Worm (Caenorhabditis elegans) whole organism, L1 larva: ENCODE data around the gene nspc-20.
A peak's percentile ranks its signal among the peaks of the same experiment; 100 is the strongest.

Source experiments
- F16B12.6 ChIP-seq: fragments of 150-350 bp; optimal IDR thresholded peaks from 2 replicates; lab custom pipeline; 2014; ENCODE audit warnings: missing biosample characterization, missing genetic modification characterization
- blmp-1 ChIP-seq: fragments of 150-350 bp; optimal IDR thresholded peaks from 2 replicates; lab custom pipeline; 2014; ENCODE audit warnings: missing biosample characterization, missing genetic modification characterization
- ceh-82 ChIP-seq, 3 experiments: fragments of 150-350 bp in 1 of 3; sonication (generic microtip) in 2 of 3; optimal IDR thresholded peaks; 2 replicates each; lab custom pipeline; 2014 to 2017; ENCODE audit warnings: missing biosample characterization in 3 of 3, missing genetic modification characterization in 3 of 3
- ces-1 ChIP-seq: fragments of 150-350 bp; optimal IDR thresholded peaks from 2 replicates; lab custom pipeline; 2014; ENCODE audit warnings: missing biosample characterization, missing genetic modification reagents, missing genetic modification characterization
- dpl-1 ChIP-seq, 3 experiments: fragments of 150-350 bp in 2 of 3; sonication (generic microtip) in 1 of 3; optimal IDR thresholded peaks; 2 replicates each; lab custom pipeline; 2014 to 2017; ENCODE audit warnings: missing biosample characterization in 3 of 3, missing genetic modification characterization in 3 of 3, missing genetic modification reagents in 3 of 3
- efl-1 ChIP-seq, 4 experiments: fragments of 150-350 bp; optimal IDR thresholded peaks in 3 of 4; peaks in 1 of 4; 1 replicate in 1 of 4; 2 replicates in 3 of 4; lab custom pipeline; 2014; ENCODE audit warnings: missing biosample characterization in 2 of 4, missing genetic modification characterization in 2 of 4, missing genetic modification reagents in 2 of 4
- egl-13 ChIP-seq: sonication (generic microtip); optimal IDR thresholded peaks from 2 replicates; lab custom pipeline; 2016; ENCODE audit warnings: missing genotype, missing genetic modification reagents, missing genetic modification characterization, missing compliant biosample characterization
- egl-27 ChIP-seq, 2 experiments: fragments of 150-350 bp in 1 of 2; sonication (generic microtip); optimal IDR thresholded peaks; 3 replicates each; lab custom pipeline; 2017 to 2018; ENCODE audit warnings: missing biosample characterization in 2 of 2, missing genetic modification characterization in 2 of 2, missing genetic modification reagents in 2 of 2
- elt-3 ChIP-seq, 6 experiments: fragments of 150-350 bp in 1 of 6; sonication (generic microtip); optimal IDR thresholded peaks; 2 replicates each; lab custom pipeline; 2017 to 2018; ENCODE audit warnings: missing biosample characterization in 6 of 6, missing genetic modification characterization in 6 of 6, inconsistent platforms in 1 of 6
- fkh-10 ChIP-seq: sonication (generic microtip); optimal IDR thresholded peaks from 2 replicates; lab custom pipeline; 2017; ENCODE audit warnings: missing biosample characterization, missing genetic modification reagents, missing genetic modification characterization
- fkh-8 ChIP-seq: sonication (generic microtip); optimal IDR thresholded peaks from 2 replicates; lab custom pipeline; 2016; ENCODE audit warnings: mild to moderate bottlenecking, missing genetic modification characterization, missing compliant biosample characterization
- fos-1 ChIP-seq: fragments of 150-350 bp; optimal IDR thresholded peaks from 2 replicates; lab custom pipeline; 2014; ENCODE audit warnings: missing biosample characterization, missing genetic modification characterization
- grh-1 ChIP-seq: fragments of 200-800 bp; sonication (Bioruptor generic); IDR thresholded peaks from 2 replicates; pipeline ENCODE4 v1.3.6; 2022; ENCODE audit warnings: missing genetic modification reagents, missing genetic modification characterization, missing compliant biosample characterization
- hlh-17 ChIP-seq: fragments of 200-800 bp; sonication (Bioruptor generic); optimal IDR thresholded peaks from 2 replicates; lab custom pipeline; 2018; ENCODE audit warnings: missing genetic modification characterization, mild to moderate bottlenecking, missing compliant biosample characterization, moderate library complexity, borderline replicate concordance
- isw-1 ChIP-seq: fragments of 200-800 bp; sonication (Bioruptor generic); IDR thresholded peaks from 2 replicates; pipeline ENCODE4 v1.3.6; 2022; ENCODE audit warnings: missing genetic modification characterization, missing compliant biosample characterization
- lin-13 ChIP-seq: fragments of 150-350 bp; optimal IDR thresholded peaks from 2 replicates; lab custom pipeline; 2014; ENCODE audit warnings: missing biosample characterization, missing genetic modification reagents, missing genetic modification characterization
- lin-14 ChIP-seq: fragments of 200-800 bp; sonication (Bioruptor generic); optimal IDR thresholded peaks from 2 replicates; lab custom pipeline; 2018; ENCODE audit warnings: mild to moderate bottlenecking, missing genetic modification characterization, moderate library complexity, missing compliant biosample characterization
- lin-35 ChIP-seq, 2 experiments: fragments of 150-350 bp; optimal IDR thresholded peaks; 2 replicates each; lab custom pipeline; 2014; ENCODE audit warnings: missing biosample characterization in 2 of 2, missing genetic modification characterization in 2 of 2, missing genetic modification reagents in 2 of 2
- lin-39 ChIP-seq: fragments of 150-350 bp; optimal IDR thresholded peaks from 2 replicates; lab custom pipeline; 2014; ENCODE audit warnings: missing biosample characterization, missing genetic modification reagents, missing genetic modification characterization
- lir-3 ChIP-seq: sonication (generic microtip); optimal IDR thresholded peaks from 2 replicates; lab custom pipeline; 2016; ENCODE audit warnings: mild to moderate bottlenecking, missing genetic modification characterization, moderate library complexity, missing compliant biosample characterization; ENCODE audit not compliant: poor library complexity
- lsy-2 ChIP-seq, 2 experiments: fragments of 150-350 bp; optimal IDR thresholded peaks; 2 replicates each; lab custom pipeline; 2014; ENCODE audit warnings: missing biosample characterization in 2 of 2, missing genetic modification characterization in 2 of 2
- mdl-1 ChIP-seq, 2 experiments: fragments of 150-350 bp; optimal IDR thresholded peaks; 2 replicates each; lab custom pipeline; 2014 to 2017; ENCODE audit warnings: missing biosample characterization in 2 of 2, missing genetic modification characterization in 2 of 2, inconsistent platforms in 1 of 2
- mef-2 ChIP-seq: fragments of 150-350 bp; optimal IDR thresholded peaks from 2 replicates; lab custom pipeline; 2014; ENCODE audit warnings: missing biosample characterization, missing genetic modification characterization
- nhr-11 ChIP-seq: fragments of 150-350 bp; optimal IDR thresholded peaks from 2 replicates; lab custom pipeline; 2014; ENCODE audit warnings: missing biosample characterization, missing genetic modification characterization
- nhr-19 ChIP-seq: fragments of 200-800 bp; sonication (Bioruptor generic); conservative IDR thresholded peaks from 2 replicates; pipeline ENCODE4 v1.3.6; 2022; ENCODE audit warnings: missing genetic modification characterization, missing compliant biosample characterization
- nhr-20 ChIP-seq: sonication (generic microtip); optimal IDR thresholded peaks from 2 replicates; lab custom pipeline; 2016; ENCODE audit warnings: mild to moderate bottlenecking, missing genetic modification characterization, missing compliant biosample characterization
- nhr-28 ChIP-seq: fragments of 150-350 bp; optimal IDR thresholded peaks from 2 replicates; lab custom pipeline; 2014; ENCODE audit warnings: missing biosample characterization, missing genetic modification characterization
- nhr-71 ChIP-seq: sonication (generic microtip); optimal IDR thresholded peaks from 2 replicates; lab custom pipeline; 2016; ENCODE audit warnings: mild to moderate bottlenecking, missing genetic modification characterization, moderate library complexity, missing compliant biosample characterization
- nhr-77 ChIP-seq: fragments of 150-350 bp; optimal IDR thresholded peaks from 2 replicates; lab custom pipeline; 2014; ENCODE audit warnings: missing biosample characterization, missing genetic modification characterization
- nhr-85 ChIP-seq: sonication (generic microtip); peaks from one replicate; lab custom pipeline; 2016; ENCODE audit warnings: missing genetic modification characterization, inconsistent platforms, missing compliant biosample characterization
- pax-3 ChIP-seq: fragments of 200-800 bp; sonication (Bioruptor generic); optimal IDR thresholded peaks from 2 replicates; lab custom pipeline; 2018; ENCODE audit warnings: mild to moderate bottlenecking, missing genetic modification characterization, moderate library complexity, missing compliant biosample characterization
- rnt-1 ChIP-seq: sonication (generic microtip); optimal IDR thresholded peaks from 2 replicates; lab custom pipeline; 2016; ENCODE audit warnings: mild to moderate bottlenecking, missing genetic modification characterization, moderate library complexity, missing compliant biosample characterization
- snu-23 ChIP-seq: sonication (generic microtip); optimal IDR thresholded peaks from 2 replicates; lab custom pipeline; 2016; ENCODE audit warnings: missing genetic modification characterization, missing compliant biosample characterization
- sox-4 ChIP-seq: sonication (generic microtip); optimal IDR thresholded peaks from 2 replicates; lab custom pipeline; 2016; ENCODE audit warnings: missing genetic modification characterization, missing compliant biosample characterization
- swsn-7 ChIP-seq: sonication (generic microtip); optimal IDR thresholded peaks from 2 replicates; lab custom pipeline; 2016; ENCODE audit warnings: missing genetic modification characterization, missing compliant biosample characterization
- tlp-1 ChIP-seq: fragments of 150-350 bp; optimal IDR thresholded peaks from 2 replicates; lab custom pipeline; 2014; ENCODE audit warnings: missing biosample characterization, missing genetic modification characterization
- unc-62 ChIP-seq: fragments of 150-350 bp; optimal IDR thresholded peaks from 2 replicates; lab custom pipeline; 2014; ENCODE audit warnings: missing biosample characterization, missing genetic modification reagents, missing genetic modification characterization
- unc-86 ChIP-seq: sonication (generic microtip); optimal IDR thresholded peaks from 2 replicates; lab custom pipeline; 2016; ENCODE audit warnings: missing genetic modification characterization, missing compliant biosample characterization
- vab-15 ChIP-seq: sonication (generic microtip); optimal IDR thresholded peaks from 2 replicates; lab custom pipeline; 2017; ENCODE audit warnings: missing genotype, mild to moderate bottlenecking, missing genetic modification characterization, missing compliant biosample characterization
- zag-1 ChIP-seq: fragments of 150-350 bp; optimal IDR thresholded peaks from 2 replicates; lab custom pipeline; 2014; ENCODE audit warnings: missing biosample characterization, missing genetic modification characterization
- ztf-11 ChIP-seq, 2 experiments: sonication (generic microtip); optimal IDR thresholded peaks; 2 replicates each; lab custom pipeline; 2016 to 2017; ENCODE audit warnings: missing genetic modification characterization in 2 of 2, missing biosample characterization in 1 of 2, missing compliant biosample characterization in 1 of 2

nspc-20 gene

DNA sequence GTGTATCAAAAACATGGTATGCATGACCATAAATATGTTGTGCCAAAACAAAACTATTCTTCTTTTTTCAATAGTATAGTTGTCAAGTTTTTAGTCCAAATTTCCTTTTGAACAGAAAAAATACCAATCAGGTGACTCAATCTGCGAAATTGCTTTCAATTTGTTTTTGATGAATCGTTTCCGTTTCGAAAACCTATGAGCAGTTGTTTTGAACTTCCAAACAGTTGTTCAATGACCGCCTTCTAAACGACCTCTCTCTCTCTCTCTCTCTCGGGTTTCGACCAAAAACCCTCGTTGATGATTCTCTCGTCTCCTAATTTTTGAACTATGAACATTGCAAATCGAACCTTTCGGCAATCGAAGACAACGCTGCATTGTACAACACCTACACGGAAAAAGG lies 36.0 kb upstream of the nspc-20 start:
- TF ChIP-seq nhr-19, result peak; percentile 62
- peak; percentile 38 for TF ChIP-seq nhr-20 (tag; lab: Kevin White, UChicago)
- no peak for TF ChIP-seq F16B12.6 (tag; lab: Kevin White, UChicago)
- TF ChIP-seq ztf-11 (tag; optimal IDR thresholded peaks at IDR 0.05; lab: Kevin White, UChicago), result no peak
- peak; percentile 41 for TF ChIP-seq snu-23 (GFP tag; lab: Kevin White, UChicago)
- peak; percentile 68 for TF ChIP-seq nhr-85
- TF ChIP-seq nhr-71, result peak; percentile 77
- TF ChIP-seq lin-39 (tag; lab: Kevin White, UChicago), result peak; percentile 66
- peak; percentile 76 for TF ChIP-seq rnt-1
- peak; percentile 71 for TF ChIP-seq lin-14 (GFP tag; lab: Kevin White, UChicago)

DNA sequence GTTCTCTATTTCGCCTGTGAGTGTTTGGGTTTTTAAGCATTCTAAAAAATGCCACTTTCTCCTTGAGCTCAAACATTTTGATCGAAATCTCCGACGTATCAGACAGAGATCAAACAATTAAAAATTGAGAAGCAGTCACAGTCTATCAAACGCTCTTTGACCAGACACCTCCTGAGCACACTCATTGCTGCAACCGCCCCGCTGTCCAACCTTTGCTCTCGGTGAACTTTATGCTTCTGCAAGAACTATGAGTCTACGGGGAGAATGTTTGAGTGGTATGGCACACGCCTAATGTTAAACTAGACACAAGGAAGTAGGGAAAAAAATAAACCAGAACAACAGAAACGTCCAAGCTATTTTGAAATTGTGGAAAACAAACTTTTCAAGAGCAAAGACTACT lies 35.2 kb upstream of the nspc-20 start:
- TF ChIP-seq nhr-71 (peak; percentile 38), nhr-19 (0 out of 2 replicates have a peak, but pooled peaks have one; percentile 15), vab-15 (tag; lab: Kevin White, UChicago) (no peak), efl-1 (optimal IDR thresholded peaks at IDR 0.05; lab: Kevin White, UChicago) (no peak), efl-1 (GFP tag; optimal IDR thresholded peaks at IDR 0.05 in 1 of 2; lab: Kevin White, UChicago) (peak in 1 of 2 experiments; percentile 74), zag-1 (tag; lab: Kevin White, UChicago) (no peak), nhr-20 (tag; lab: Kevin White, UChicago) (no peak), fos-1 (tag; lab: Kevin White, UChicago) (no peak), lir-3 (tag; lab: Kevin White, UChicago) (no peak), snu-23 (GFP tag; lab: Kevin White, UChicago) (no peak), fkh-8 (tag; lab: Kevin White, UChicago) (peak; percentile 26), ztf-11 (tag; optimal IDR thresholded peaks at IDR 0.05; lab: Kevin White, UChicago) (no peak), tlp-1 (no peak), lin-35 (GFP tag; optimal IDR thresholded peaks at IDR 0.05; lab: Kevin White, UChicago) (no peak), isw-1 (no peak), hlh-17 (GFP tag; lab: Kevin White, UChicago) (no peak), egl-27 (tag; optimal IDR thresholded peaks at IDR 0.05; lab: Kevin White, UChicago) (no peak)

DNA sequence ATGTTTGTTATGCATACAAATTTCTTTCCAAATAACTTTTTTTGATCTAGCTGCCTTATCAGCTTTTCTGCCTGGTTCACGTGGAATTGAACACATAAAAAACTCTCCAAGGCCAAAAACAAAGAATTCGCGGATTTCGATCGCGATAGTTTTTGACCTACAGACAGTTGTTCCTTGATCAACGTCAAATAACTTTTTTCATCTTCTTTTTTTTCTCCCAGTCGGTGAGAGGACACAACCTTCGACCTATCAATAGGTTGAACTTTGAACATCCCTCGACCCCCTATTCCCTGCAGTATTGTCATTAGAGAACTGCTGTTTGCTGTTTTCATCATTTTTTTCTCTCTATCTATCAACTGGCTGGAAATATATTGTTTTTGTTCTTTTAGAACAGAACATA lies 33.8 kb upstream of the nspc-20 start:
- TF ChIP-seq blmp-1 (tag; lab: Kevin White, UChicago), result peak; percentile 67
- TF ChIP-seq ces-1 (GFP tag; lab: Kevin White, UChicago), result no peak
- TF ChIP-seq ceh-82 (tag; optimal IDR thresholded peaks at IDR 0.05; lab: Kevin White, UChicago), result no peak
- TF ChIP-seq mdl-1 (tag; optimal IDR thresholded peaks at IDR 0.05; lab: Kevin White, UChicago), result no peak
- TF ChIP-seq grh-1, result no peak
- TF ChIP-seq nhr-71, result peak; percentile 4
- TF ChIP-seq swsn-7 (tag; lab: Kevin White, UChicago), result no peak
- peak; percentile 68 for TF ChIP-seq nhr-85
- no peak for TF ChIP-seq unc-86 (tag; lab: Kevin White, UChicago)
- no peak for TF ChIP-seq fkh-8 (tag; lab: Kevin White, UChicago)
- no peak for TF ChIP-seq sox-4 (tag; lab: Kevin White, UChicago)

DNA sequence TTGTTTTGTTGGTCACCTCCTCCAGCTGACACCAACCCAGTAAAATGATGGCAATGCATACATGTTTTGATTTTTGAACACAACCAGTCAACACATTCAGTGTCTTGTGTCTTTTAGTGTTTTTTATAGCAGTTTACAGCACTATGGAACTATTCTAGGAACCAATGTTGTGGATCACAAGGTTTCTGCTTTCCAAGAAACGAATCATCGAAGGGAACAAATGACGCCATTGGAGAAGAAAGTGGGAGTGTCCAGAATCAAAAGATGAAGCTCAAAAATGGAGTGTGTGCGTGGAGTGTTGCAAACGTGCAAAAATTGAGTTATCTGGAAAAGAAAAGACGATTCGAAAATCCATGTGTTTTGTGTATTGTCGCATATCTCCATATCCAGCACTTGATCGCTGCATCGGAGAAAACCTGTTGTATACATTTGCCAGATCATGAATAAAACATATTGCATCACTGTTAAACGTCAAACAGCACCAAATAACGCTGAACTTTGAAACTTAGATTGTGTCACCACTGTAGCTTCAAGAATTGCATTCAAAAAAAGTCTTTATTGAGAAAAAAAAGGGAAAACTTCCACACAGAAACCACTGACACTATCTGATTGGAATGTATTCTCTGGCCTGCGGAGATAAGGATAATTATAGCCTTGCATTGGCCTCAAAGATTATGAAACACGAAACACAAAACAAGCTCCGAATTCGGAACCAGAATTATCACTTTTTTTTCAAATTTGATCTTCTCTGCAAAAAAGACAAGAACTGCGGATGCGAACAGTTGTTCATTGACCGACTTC lies 32.5 kb upstream of the nspc-20 start:
- TF ChIP-seq dpl-1 (GFP tag; optimal IDR thresholded peaks at IDR 0.05; lab: Kevin White, UChicago), result peak in 1 of 3 experiments; percentile 4
- TF ChIP-seq nhr-71, result peak; percentile 98
- TF ChIP-seq nhr-77 (tag; lab: Kevin White, UChicago), result peak; percentile 34
- TF ChIP-seq snu-23 (GFP tag; lab: Kevin White, UChicago), result peak; percentile 34
- peak; percentile 96 for TF ChIP-seq sox-4 (tag; lab: Kevin White, UChicago)
- peak; percentile 87 for TF ChIP-seq pax-3
- TF ChIP-seq swsn-7 (tag; lab: Kevin White, UChicago), result peak; percentile 82
- peak; percentile 81 for TF ChIP-seq nhr-11 (tag; lab: Kevin White, UChicago)
- no peak for TF ChIP-seq nhr-85
- peak; percentile 88 for TF ChIP-seq mef-2
- TF ChIP-seq nhr-19, result peak; percentile 68
- TF ChIP-seq elt-3 (tag; optimal IDR thresholded peaks at IDR 0.05; lab: Kevin White, UChicago), result peak in 2 of 6 experiments; percentile 6 to 35
- TF ChIP-seq fkh-8 (tag; lab: Kevin White, UChicago), result peak; percentile 99
- TF ChIP-seq lin-13, result peak; percentile 67
- no peak for TF ChIP-seq egl-27 (tag; optimal IDR thresholded peaks at IDR 0.05; lab: Kevin White, UChicago)
- TF ChIP-seq lir-3 (tag; lab: Kevin White, UChicago), result peak; percentile 35
- TF ChIP-seq egl-13 (tag; lab: Kevin White, UChicago), result peak; percentile 97
- TF ChIP-seq unc-62 (GFP tag; lab: Kevin White, UChicago), result no peak
- peak; percentile 73 for TF ChIP-seq blmp-1 (tag; lab: Kevin White, UChicago)
- peak in 1 of 2 experiments; percentile 72 for TF ChIP-seq lsy-2 (tag; optimal IDR thresholded peaks at IDR 0.05; lab: Kevin White, UChicago)
- no peak for TF ChIP-seq nhr-28 (tag; lab: Kevin White, UChicago)
- peak; percentile 82 for TF ChIP-seq lin-14 (GFP tag; lab: Kevin White, UChicago)
- peak; percentile 8 for TF ChIP-seq fos-1 (tag; lab: Kevin White, UChicago)
- peak; percentile 81 for TF ChIP-seq unc-86 (tag; lab: Kevin White, UChicago)
- peak; percentile 75 for TF ChIP-seq fkh-10
